Fruit fly (Drosophila melanogaster): Measurements from ENCODE around the gene CG14115.

DNA sequence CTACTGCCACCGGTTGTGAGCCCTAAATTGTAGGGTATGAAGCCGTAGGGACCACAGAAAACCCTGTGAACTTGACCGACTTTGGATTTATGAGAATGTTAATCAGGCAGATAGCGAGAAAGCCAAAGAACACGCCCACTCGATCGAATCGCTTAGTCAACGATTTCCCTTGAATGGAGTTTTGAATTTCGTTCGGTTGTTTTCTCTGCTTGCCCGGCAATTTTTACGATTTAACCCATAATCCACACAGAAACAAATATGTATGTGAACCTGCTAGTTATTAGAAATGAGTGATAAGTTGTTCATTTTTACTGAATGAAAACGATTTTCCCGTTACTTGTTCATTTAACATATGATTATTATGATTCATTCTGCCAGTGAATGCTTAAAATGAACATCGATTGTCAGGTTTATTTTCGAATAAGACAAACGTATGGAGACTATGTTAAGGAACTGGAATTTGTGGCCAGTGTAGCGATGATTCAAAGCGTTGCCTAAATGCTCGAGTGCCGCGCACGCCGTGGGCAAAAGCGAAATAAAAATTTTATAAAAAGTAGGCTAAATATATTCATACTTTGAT lies 31.1 kb downstream of the CG14115 start:
- TF ChIP-seq CG6163 (GFP tag; IDR thresholded peaks at IDR 0.05), result no peak
- TF ChIP-seq Lpt (GFP tag; optimal IDR thresholded peaks at IDR 0.05), result no peak
- TF ChIP-seq CG3919 (GFP tag; optimal IDR thresholded peaks at IDR 0.05), result no peak
- TF ChIP-seq CG15336 (GFP tag; IDR thresholded peaks at IDR 0.05), result no peak
